Worm (Caenorhabditis elegans) whole organism, L4 larva: ENCODE data around the gene T08G5.15.
A peak's percentile ranks its signal among the peaks of the same experiment; 100 is the strongest.

Experiments
- F26F4.8 ChIP-seq: fragments of 200-800 bp; sonication (Bioruptor generic); conservative IDR thresholded peaks from 2 replicates; pipeline ENCODE4 v1.3.6; 2022; ENCODE audit warnings: missing genetic modification characterization, missing compliant biosample characterization
- F37D6.2 ChIP-seq: sonication (generic microtip); optimal IDR thresholded peaks from 2 replicates; lab custom pipeline; 2016; ENCODE audit warnings: mild to moderate bottlenecking, missing genetic modification characterization, missing compliant biosample characterization
- F49E8.2 ChIP-seq: sonication (generic microtip); optimal IDR thresholded peaks from 2 replicates; lab custom pipeline; 2016; ENCODE audit warnings: missing compliant biosample characterization, mild to moderate bottlenecking, missing genetic modification characterization, borderline replicate concordance
- T20F7.1 ChIP-seq: fragments of 200-800 bp; sonication (Bioruptor generic); optimal IDR thresholded peaks from 2 replicates; lab custom pipeline; 2018; ENCODE audit warnings: mild to moderate bottlenecking, missing genetic modification characterization, missing compliant biosample characterization
- T26A8.4 ChIP-seq: fragments of 200-800 bp; sonication (Bioruptor generic); IDR thresholded peaks from 2 replicates; pipeline ENCODE4 v1.3.6; 2022; ENCODE audit warnings: missing genetic modification characterization, missing compliant biosample characterization
- Y105C5A.15 ChIP-seq: fragments of 200-800 bp; sonication (Bioruptor generic); IDR thresholded peaks from 2 replicates; pipeline ENCODE4 v1.3.6; 2022; ENCODE audit warnings: missing genetic modification characterization, missing compliant biosample characterization
- Y5F2A.4 ChIP-seq: fragments of 200-800 bp; sonication (Bioruptor generic); optimal IDR thresholded peaks from 2 replicates; lab custom pipeline; 2018; ENCODE audit warnings: mild to moderate bottlenecking, missing genetic modification characterization, missing compliant biosample characterization
- aha-1 ChIP-seq: fragments of 150-350 bp; peaks from one replicate; lab custom pipeline; 2014; ENCODE audit warnings: missing biosample characterization, missing genetic modification characterization
- aly-2 ChIP-seq: sonication (generic microtip); optimal IDR thresholded peaks from 2 replicates; lab custom pipeline; 2018; ENCODE audit warnings: missing biosample characterization, missing genetic modification characterization
- ceh-28 ChIP-seq: fragments of 150-350 bp; optimal IDR thresholded peaks from 2 replicates; lab custom pipeline; 2014; ENCODE audit warnings: missing biosample characterization, missing genetic modification reagents, missing genetic modification characterization
- ceh-62 ChIP-seq: sonication (generic microtip); optimal IDR thresholded peaks from 2 replicates; lab custom pipeline; 2017; ENCODE audit warnings: missing biosample characterization, missing genetic modification characterization
- ces-1 ChIP-seq: fragments of 150-350 bp; sonication (generic microtip); optimal IDR thresholded peaks from 4 replicates; lab custom pipeline; 2014; ENCODE audit warnings: missing biosample characterization, missing genetic modification reagents, missing genetic modification characterization
- daf-16 ChIP-seq, 3 experiments: sonication (generic microtip); optimal IDR thresholded peaks; 2 replicates each; lab custom pipeline; 2016 to 2017; ENCODE audit warnings: missing genetic modification characterization in 3 of 3, missing genetic modification reagents in 3 of 3, mild to moderate bottlenecking in 2 of 3, missing compliant biosample characterization in 2 of 3, missing biosample characterization in 1 of 3, moderate library complexity in 1 of 3
- daf-19 ChIP-seq: fragments of 200-800 bp; sonication (Bioruptor generic); conservative IDR thresholded peaks from 2 replicates; pipeline ENCODE4 v1.3.6; 2022; ENCODE audit warnings: missing genetic modification characterization, missing compliant biosample characterization
- dmd-6 ChIP-seq: fragments of 200-800 bp; sonication (Bioruptor generic); IDR thresholded peaks from 2 replicates; pipeline ENCODE4 v1.3.6; 2022; ENCODE audit warnings: missing genetic modification reagents, missing genetic modification characterization, missing compliant biosample characterization
- dmd-8 ChIP-seq: fragments of 200-800 bp; sonication (Bioruptor generic); IDR thresholded peaks from 2 replicates; pipeline ENCODE4 v1.3.6; 2022; ENCODE audit warnings: missing genetic modification characterization, missing compliant biosample characterization
- dmd-9 ChIP-seq: fragments of 200-800 bp; sonication (Bioruptor generic); IDR thresholded peaks from 2 replicates; pipeline ENCODE4 v1.3.6; 2022; ENCODE audit warnings: missing genetic modification reagents, missing genetic modification characterization, missing compliant biosample characterization
- duxl-1 ChIP-seq: sonication (generic microtip); optimal IDR thresholded peaks from 2 replicates; lab custom pipeline; 2016; ENCODE audit warnings: mild to moderate bottlenecking, missing genetic modification characterization, moderate library complexity, missing compliant biosample characterization; ENCODE audit not compliant: poor library complexity
- dve-1 ChIP-seq: sonication (generic microtip); optimal IDR thresholded peaks from 2 replicates; lab custom pipeline; 2017; ENCODE audit warnings: antibody characterized with exemption, mild to moderate bottlenecking, missing genetic modification characterization, missing compliant biosample characterization; ENCODE audit not compliant: insufficient read depth
- fkh-10 ChIP-seq: fragments of 150-350 bp; optimal IDR thresholded peaks from 2 replicates; lab custom pipeline; 2014; ENCODE audit warnings: missing biosample characterization, missing genetic modification reagents, missing genetic modification characterization
- gei-8 ChIP-seq: fragments of 200-800 bp; sonication (Bioruptor generic); optimal IDR thresholded peaks from 2 replicates; lab custom pipeline; 2018; ENCODE audit warnings: mild to moderate bottlenecking, missing genetic modification characterization, missing compliant biosample characterization
- hlh-30 ChIP-seq: sonication (generic microtip); optimal IDR thresholded peaks from 2 replicates; lab custom pipeline; 2017; ENCODE audit warnings: antibody characterized with exemption, mild to moderate bottlenecking, missing genetic modification characterization, missing compliant biosample characterization; ENCODE audit not compliant: insufficient read depth
- jun-1 ChIP-seq: fragments of 150-350 bp; optimal IDR thresholded peaks from 2 replicates; lab custom pipeline; 2014; ENCODE audit warnings: missing biosample characterization, missing genetic modification reagents, missing genetic modification characterization
- lin-13 ChIP-seq: fragments of 150-350 bp; optimal IDR thresholded peaks from 2 replicates; lab custom pipeline; 2014; ENCODE audit warnings: missing biosample characterization, missing genetic modification reagents, missing genetic modification characterization
- lin-29 ChIP-seq: fragments of 200-800 bp; sonication (Bioruptor generic); IDR thresholded peaks from 2 replicates; pipeline ENCODE4 v1.3.6; 2022; ENCODE audit warnings: missing genetic modification reagents, missing genetic modification characterization, missing compliant biosample characterization
- lsy-2 ChIP-seq, 2 experiments: fragments of 150-350 bp in 1 of 2; sonication (generic microtip) in 1 of 2; optimal IDR thresholded peaks; 2 replicates each; lab custom pipeline; 2014 to 2017; ENCODE audit warnings: missing biosample characterization in 2 of 2, missing genetic modification characterization in 2 of 2
- madf-9 ChIP-seq: fragments of 200-800 bp; sonication (Bioruptor generic); conservative IDR thresholded peaks from 2 replicates; pipeline ENCODE4 v1.3.6; 2022; ENCODE audit warnings: missing genetic modification reagents, missing genetic modification characterization, missing compliant biosample characterization
- mdt-29 ChIP-seq: fragments of 200-800 bp; sonication (Bioruptor generic); IDR thresholded peaks from 2 replicates; pipeline ENCODE4 v1.3.6; 2022; ENCODE audit warnings: missing genetic modification reagents, missing genetic modification characterization, missing compliant biosample characterization
- mxl-3 ChIP-seq: fragments of 200-800 bp; sonication (Bioruptor generic); optimal IDR thresholded peaks from 2 replicates; lab custom pipeline; 2018; ENCODE audit warnings: mild to moderate bottlenecking, missing genetic modification characterization, missing compliant biosample characterization
- nhr-10 ChIP-seq: fragments of 150-350 bp; optimal IDR thresholded peaks from 2 replicates; lab custom pipeline; 2014; ENCODE audit warnings: missing biosample characterization, missing genetic modification characterization
- nhr-102 ChIP-seq: sonication (generic microtip); optimal IDR thresholded peaks from 2 replicates; lab custom pipeline; 2016; ENCODE audit warnings: mild to moderate bottlenecking, missing genetic modification characterization, moderate library complexity, missing compliant biosample characterization
- nhr-11 ChIP-seq: fragments of 150-350 bp; optimal IDR thresholded peaks from 2 replicates; lab custom pipeline; 2014; ENCODE audit warnings: missing biosample characterization, missing genetic modification characterization
- nhr-25 ChIP-seq: sonication (generic microtip); optimal IDR thresholded peaks from 2 replicates; lab custom pipeline; 2017; ENCODE audit warnings: missing genetic modification characterization, mild to moderate bottlenecking, missing compliant biosample characterization, antibody characterized with exemption, moderate library complexity, borderline replicate concordance; ENCODE audit not compliant: insufficient read depth
- nhr-28 ChIP-seq: fragments of 150-350 bp; optimal IDR thresholded peaks from 2 replicates; lab custom pipeline; 2014; ENCODE audit warnings: missing biosample characterization, missing genetic modification characterization
- nhr-41 ChIP-seq: fragments of 200-800 bp; sonication (Bioruptor generic); IDR thresholded peaks from 2 replicates; pipeline ENCODE4 v1.3.6; 2022; ENCODE audit warnings: missing genetic modification reagents, missing genetic modification characterization, missing compliant biosample characterization
- nhr-48 ChIP-seq: sonication (generic microtip); optimal IDR thresholded peaks from 2 replicates; lab custom pipeline; 2016; ENCODE audit warnings: mild to moderate bottlenecking, missing genetic modification characterization, missing compliant biosample characterization
- nhr-6 ChIP-seq: fragments of 150-350 bp; optimal IDR thresholded peaks from 2 replicates; lab custom pipeline; 2014; ENCODE audit warnings: missing biosample characterization, missing genetic modification characterization
- nhr-77 ChIP-seq: fragments of 150-350 bp; optimal IDR thresholded peaks from 2 replicates; lab custom pipeline; 2014; ENCODE audit warnings: missing biosample characterization, missing genetic modification characterization
- pha-4 ChIP-seq, 2 experiments: fragments of 150-350 bp in 1 of 2; fragments of 200-800 bp in 1 of 2; sonication (Bioruptor generic) in 1 of 2; IDR thresholded peaks in 1 of 2; optimal IDR thresholded peaks in 1 of 2; 2 replicates each; pipeline versions ENCODE4 v1.3.6 to Lab custom; 2014 to 2022; ENCODE audit warnings: missing genetic modification characterization in 2 of 2, missing genetic modification reagents in 2 of 2, missing biosample characterization in 1 of 2, missing compliant biosample characterization in 1 of 2
- php-3 ChIP-seq: fragments of 200-800 bp; sonication (Bioruptor generic); IDR thresholded peaks from 2 replicates; pipeline ENCODE4 v1.3.6; 2022; ENCODE audit warnings: missing genetic modification reagents, missing genetic modification characterization, missing compliant biosample characterization
- sdz-12 ChIP-seq: fragments of 200-800 bp; sonication (Bioruptor generic); optimal IDR thresholded peaks from 2 replicates; lab custom pipeline; 2018; ENCODE audit warnings: mild to moderate bottlenecking, missing genetic modification characterization, missing compliant biosample characterization
- set-16 ChIP-seq: fragments of 200-800 bp; sonication (Bioruptor generic); IDR thresholded peaks from 2 replicates; pipeline ENCODE4 v1.3.6; 2022; ENCODE audit warnings: missing genetic modification reagents, missing genetic modification characterization, missing compliant biosample characterization
- skn-1 ChIP-seq: fragments of 150-350 bp; optimal IDR thresholded peaks from 2 replicates; lab custom pipeline; 2014; ENCODE audit warnings: missing biosample characterization, missing genetic modification characterization
- snpc-4 ChIP-seq: fragments of 150-350 bp; optimal IDR thresholded peaks from 2 replicates; lab custom pipeline; 2014; ENCODE audit warnings: missing biosample characterization, missing genetic modification characterization
- spr-1 ChIP-seq: sonication (generic microtip); optimal IDR thresholded peaks from 2 replicates; lab custom pipeline; 2016; ENCODE audit warnings: mild to moderate bottlenecking, missing genetic modification characterization, missing compliant biosample characterization
- tra-1 ChIP-seq: fragments of 200-800 bp; sonication (Bioruptor generic); IDR thresholded peaks from 2 replicates; pipeline ENCODE4 v1.3.6; 2022; ENCODE audit warnings: missing genetic modification reagents, missing genetic modification characterization, missing compliant biosample characterization
- unc-62 ChIP-seq, 3 experiments: fragments of 150-350 bp in 1 of 3; sonication (generic microtip); optimal IDR thresholded peaks in 2 of 3; peaks in 1 of 3; 1 replicate in 1 of 3; 2 replicates in 2 of 3; lab custom pipeline; 2014 to 2017; ENCODE audit warnings: missing biosample characterization in 3 of 3, missing genetic modification characterization in 3 of 3, missing genetic modification reagents in 3 of 3, missing genotype in 1 of 3
- zfp-2 ChIP-seq: sonication (generic microtip); optimal IDR thresholded peaks from 2 replicates; lab custom pipeline; 2016; ENCODE audit warnings: mild to moderate bottlenecking, missing genetic modification characterization, missing compliant biosample characterization
- zip-2 ChIP-seq: fragments of 150-350 bp; optimal IDR thresholded peaks from 2 replicates; lab custom pipeline; 2014; ENCODE audit warnings: missing biosample characterization, missing genetic modification characterization

The T08G5.15 gene

DNA sequence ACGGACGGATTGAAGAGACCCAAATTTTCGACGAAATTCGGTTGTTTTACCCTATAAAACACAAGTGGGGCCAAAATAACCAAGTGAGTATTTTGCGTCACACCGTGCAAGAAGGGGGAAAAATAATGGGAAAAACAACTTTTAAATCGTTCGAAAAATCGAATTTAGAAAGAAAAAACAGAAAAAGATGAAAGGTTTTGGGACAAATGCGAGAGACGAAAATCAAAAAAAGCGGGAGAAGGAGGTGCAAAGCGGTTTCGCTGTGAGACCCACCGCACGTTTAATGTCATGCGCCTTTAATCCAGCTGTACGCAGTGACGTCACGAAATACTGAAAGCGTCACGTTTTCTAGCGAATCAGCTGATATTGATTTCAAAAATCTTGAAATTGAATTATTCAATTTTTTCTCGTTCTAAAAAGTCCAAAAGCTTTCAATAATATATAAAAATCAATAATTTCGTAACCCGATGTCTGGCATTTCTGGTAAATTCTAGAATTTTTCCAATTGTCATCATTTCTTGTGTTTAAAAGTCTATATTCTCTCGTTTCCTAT, 10.9 kb downstream of the T08G5.15 start, which contains the start of the genes ddx-17 and aip-1 (continued):
- TF ChIP-seq nhr-25 (tag; lab: Kevin White, UChicago) (peak; percentile 44), aha-1 (peak; percentile 94), Y5F2A.4 (GFP tag; lab: Kevin White, UChicago) (no peak), ces-1 (no peak), daf-19 (GFP tag; lab: Robert Waterston, UW) (no peak), nhr-6 (tag; lab: Kevin White, UChicago) (peak; percentile 97), fkh-10 (GFP tag; lab: Kevin White, UChicago) (peak; percentile 15), daf-16 (GFP tag; optimal IDR thresholded peaks at IDR 0.05; lab: Kevin White, UChicago) (no peak), daf-16 (tag; optimal IDR thresholded peaks at IDR 0.05; lab: Kevin White, UChicago) (peak; percentile 4), unc-62 (GFP tag; optimal IDR thresholded peaks at IDR 0.05 in 1 of 2; lab: Kevin White, UChicago) (no peak), unc-62 (tag; optimal IDR thresholded peaks at IDR 0.05; lab: Kevin White, UChicago) (no peak), nhr-77 (peak; percentile 48), dmd-8 (GFP tag; lab: Robert Waterston, UW) (no peak), nhr-48 (tag; lab: Kevin White, UChicago) (peak; percentile 30), set-16 (no peak), F49E8.2 (tag; lab: Kevin White, UChicago) (no peak), duxl-1 (tag; lab: Kevin White, UChicago) (no peak), T20F7.1 (GFP tag; lab: Kevin White, UChicago) (peak; percentile 72), php-3 (GFP tag; lab: Robert Waterston, UW) (no peak), dmd-6 (GFP tag; lab: Robert Waterston, UW) (peak; percentile 65), gei-8 (GFP tag; lab: Kevin White, UChicago) (no peak), nhr-28 (peak; percentile 63), madf-9 (GFP tag; lab: Robert Waterston, UW) (no peak), mdt-29 (GFP tag; lab: Robert Waterston, UW) (no peak), lin-13 (GFP tag; lab: Kevin White, UChicago) (peak; percentile 74), aly-2 (no peak), snpc-4 (tag; lab: Kevin White, UChicago) (no peak), skn-1 (tag; lab: Kevin White, UChicago) (no peak), zfp-2 (tag; lab: Kevin White, UChicago) (no peak), T26A8.4 (0 out of 2 replicates have a peak, but pooled peaks have one; percentile 57), lsy-2 (tag; optimal IDR thresholded peaks at IDR 0.05; lab: Kevin White, UChicago) (peak; percentile 8 to 87), hlh-30 (tag; lab: Kevin White, UChicago) (peak; percentile 96), Y105C5A.15 (GFP tag; lab: Robert Waterston, UW) (no peak), nhr-11 (tag; lab: Kevin White, UChicago) (peak; percentile 71), pha-4 (GFP tag; IDR thresholded peaks at IDR 0.05; lab: Robert Waterston, UW) (no peak), pha-4 (tag; optimal IDR thresholded peaks at IDR 0.05; lab: Kevin White, UChicago) (peak; percentile 71), zip-2 (tag; lab: Kevin White, UChicago) (peak; percentile 21), F26F4.8 (GFP tag; lab: Robert Waterston, UW) (no peak), jun-1 (tag; lab: Kevin White, UChicago) (no peak), tra-1 (GFP tag; lab: Robert Waterston, UW) (no peak), nhr-41 (GFP tag; lab: Robert Waterston, UW) (no peak), lin-29 (GFP tag; lab: Robert Waterston, UW) (no peak), ceh-62 (tag; lab: Kevin White, UChicago) (no peak), spr-1 (tag; lab: Kevin White, UChicago) (no peak), dmd-9 (no peak), nhr-10 (tag; lab: Kevin White, UChicago) (no peak), F37D6.2 (tag; lab: Kevin White, UChicago) (no peak), dve-1 (peak; percentile 85), mxl-3 (GFP tag; lab: Kevin White, UChicago) (peak; percentile 42), ceh-28 (tag; lab: Kevin White, UChicago) (no peak), nhr-102 (tag; lab: Kevin White, UChicago) (peak; percentile 44), sdz-12 (GFP tag; lab: Kevin White, UChicago) (no peak)
